Fruit fly (Drosophila melanogaster) whole organism, embryonic: ENCODE data around the gene CG9467.
A peak's percentile ranks its signal among the peaks of the same experiment; 100 is the strongest.

ENCODE experiments used
- Ada2b ChIP-seq: fragments of 200-800 bp; sonication (Bioruptor generic); IDR thresholded peaks from 2 replicates; pipeline ENCODE4 v1.3.6; 2022; ENCODE audit warnings: missing biosample characterization, missing genetic modification characterization
- Atf3 ChIP-seq: fragments of 200-800 bp; sonication (Bioruptor generic); optimal IDR thresholded peaks from 3 replicates; lab custom pipeline; 2016; ENCODE audit warnings: missing biosample characterization, missing genetic modification characterization
- Bdp1 ChIP-seq: fragments of 200-800 bp; sonication (Bioruptor generic); optimal IDR thresholded peaks from 3 replicates; lab custom pipeline; 2016; ENCODE audit warnings: missing biosample characterization, missing genetic modification characterization
- CG10267 ChIP-seq: fragments of 200-800 bp; sonication (Bioruptor generic); optimal IDR thresholded peaks from 2 replicates; lab custom pipeline; 2018; ENCODE audit warnings: missing biosample characterization, mild to moderate bottlenecking, missing genetic modification characterization, moderate library complexity
- CG10462 ChIP-seq: fragments of 200-800 bp; sonication (Bioruptor generic); optimal IDR thresholded peaks from 2 replicates; lab custom pipeline; 2016; ENCODE audit warnings: missing biosample characterization, missing genetic modification characterization
- CG10654 ChIP-seq: fragments of 200-800 bp; sonication (Bioruptor generic); optimal IDR thresholded peaks from 2 replicates; lab custom pipeline; 2016; ENCODE audit warnings: missing biosample characterization, missing genetic modification characterization
- CG11696 ChIP-seq: fragments of 200-800 bp; sonication (Bioruptor generic); IDR thresholded peaks from 2 replicates; pipeline ENCODE4 v1.3.6; 2022; ENCODE audit warnings: missing biosample characterization, missing genetic modification characterization
- CG12391 ChIP-seq: fragments of 200-800 bp; sonication (Bioruptor generic); optimal IDR thresholded peaks from 3 replicates; lab custom pipeline; 2018; ENCODE audit warnings: missing biosample characterization, mild to moderate bottlenecking, missing genetic modification characterization, moderate library complexity
- CG13424 ChIP-seq: fragments of 200-800 bp; sonication (Bioruptor generic); optimal IDR thresholded peaks from 2 replicates; lab custom pipeline; 2019; ENCODE audit warnings: missing biosample characterization, mild to moderate bottlenecking, missing genetic modification characterization, moderate library complexity
- CG13894 ChIP-seq: fragments of 200-800 bp; sonication (Bioruptor generic); optimal IDR thresholded peaks from 3 replicates; lab custom pipeline; 2018; ENCODE audit warnings: missing biosample characterization, mild to moderate bottlenecking, missing genetic modification characterization, moderate library complexity
- CG1529 ChIP-seq: fragments of 200-800 bp; sonication (Bioruptor generic); optimal IDR thresholded peaks from 3 replicates; lab custom pipeline; 2018; ENCODE audit warnings: missing biosample characterization, missing genetic modification characterization
- CG15514 ChIP-seq: fragments of 200-800 bp; sonication (Bioruptor generic); optimal IDR thresholded peaks from 3 replicates; lab custom pipeline; 2017; ENCODE audit warnings: missing biosample characterization, missing genetic modification characterization, mild to moderate bottlenecking, moderate library complexity, missing genetic modification reagents
- CG2116 ChIP-seq: fragments of 200-800 bp; sonication (Bioruptor generic); optimal IDR thresholded peaks from 3 replicates; lab custom pipeline; 2018; ENCODE audit warnings: missing biosample characterization, mild to moderate bottlenecking, missing genetic modification characterization
- CG30403 ChIP-seq: fragments of 200-800 bp; sonication (Bioruptor generic); optimal IDR thresholded peaks from 3 replicates; lab custom pipeline; 2016; ENCODE audit warnings: missing biosample characterization, missing genetic modification characterization
- CG30431 ChIP-seq: fragments of 200-800 bp; sonication (Bioruptor generic); optimal IDR thresholded peaks from 2 replicates; lab custom pipeline; 2017; ENCODE audit warnings: missing biosample characterization, missing genetic modification characterization
- CG32772 ChIP-seq: fragments of 200-800 bp; sonication (Bioruptor generic); IDR thresholded peaks from 2 replicates; pipeline ENCODE4 v1.3.6; 2022; ENCODE audit warnings: missing biosample characterization, missing genetic modification characterization
- CG3407 ChIP-seq: fragments of 200-800 bp; sonication (Bioruptor generic); optimal IDR thresholded peaks from 2 replicates; lab custom pipeline; 2018; ENCODE audit warnings: missing biosample characterization, mild to moderate bottlenecking, missing genetic modification characterization
- CG34376 ChIP-seq: fragments of 200-800 bp; sonication (Bioruptor generic); optimal IDR thresholded peaks from 2 replicates; lab custom pipeline; 2018; ENCODE audit warnings: missing biosample characterization, mild to moderate bottlenecking, missing genetic modification characterization
- CG3847 ChIP-seq: fragments of 200-800 bp; sonication (Bioruptor generic); IDR thresholded peaks from 2 replicates; pipeline ENCODE4 v1.3.6; 2022; ENCODE audit warnings: missing biosample characterization, missing genetic modification characterization
- CG4617 ChIP-seq: fragments of 200-800 bp; sonication (Bioruptor generic); optimal IDR thresholded peaks from 3 replicates; lab custom pipeline; 2016; ENCODE audit warnings: missing biosample characterization, missing genetic modification characterization, borderline replicate concordance
- CG6654 ChIP-seq: fragments of 200-800 bp; sonication (Bioruptor generic); optimal IDR thresholded peaks from 2 replicates; lab custom pipeline; 2017; ENCODE audit warnings: missing biosample characterization, mild to moderate bottlenecking, missing genetic modification characterization
- CG7271 ChIP-seq: fragments of 200-800 bp; sonication (Bioruptor generic); optimal IDR thresholded peaks from 2 replicates; lab custom pipeline; 2018; ENCODE audit warnings: missing biosample characterization, mild to moderate bottlenecking, missing genetic modification characterization, moderate library complexity
- CG7556 ChIP-seq: fragments of 200-800 bp; sonication (Bioruptor generic); optimal IDR thresholded peaks from 2 replicates; lab custom pipeline; 2017; ENCODE audit warnings: missing biosample characterization, mild to moderate bottlenecking, missing genetic modification characterization
- D19A ChIP-seq: fragments of 200-800 bp; optimal IDR thresholded peaks from 3 replicates; lab custom pipeline; 2019; ENCODE audit warnings: missing biosample characterization, mild to moderate bottlenecking, missing genetic modification characterization, moderate library complexity
- Deaf1 ChIP-seq: fragments of 200-800 bp; optimal IDR thresholded peaks from 3 replicates; lab custom pipeline; 2019; ENCODE audit warnings: missing biosample characterization, mild to moderate bottlenecking, missing genetic modification characterization, moderate library complexity
- Dfd ChIP-seq, 2 experiments: fragments of >200 bp; optimal IDR thresholded peaks; 2 replicates each; lab custom pipeline; 2017; ENCODE audit warnings: missing biosample characterization in 2 of 2, missing genetic modification characterization in 2 of 2
- Dref ChIP-seq: fragments of 200-800 bp; sonication (Bioruptor generic); IDR thresholded peaks from 2 replicates; pipeline ENCODE4 v1.3.6; 2022; ENCODE audit warnings: missing biosample characterization, missing genetic modification characterization
- Fer2 ChIP-seq: fragments of 200-800 bp; sonication (Bioruptor generic); optimal IDR thresholded peaks from 2 replicates; lab custom pipeline; 2018; ENCODE audit warnings: missing biosample characterization, mild to moderate bottlenecking, missing genetic modification characterization, moderate library complexity
- HHEX ChIP-seq: fragments of 200-800 bp; sonication (Bioruptor generic); optimal IDR thresholded peaks from 3 replicates; lab custom pipeline; 2017; ENCODE audit warnings: missing biosample characterization, mild to moderate bottlenecking, missing genetic modification characterization, missing genetic modification reagents
- Hmr ChIP-seq: fragments of 200-800 bp; sonication (Bioruptor generic); optimal IDR thresholded peaks from 3 replicates; lab custom pipeline; 2017; ENCODE audit warnings: mild to moderate bottlenecking, missing biosample characterization, missing genetic modification reagents, missing genetic modification characterization
- Lhr ChIP-seq: fragments of 200-800 bp; sonication (Bioruptor generic); optimal IDR thresholded peaks from 3 replicates; lab custom pipeline; 2017; ENCODE audit warnings: mild to moderate bottlenecking, missing biosample characterization, missing genetic modification reagents, missing genetic modification characterization
- Mrtf ChIP-seq: fragments of 200-800 bp; sonication (Bioruptor generic); IDR thresholded peaks from 3 replicates; pipeline ENCODE4 v1.3.6; 2022; ENCODE audit warnings: missing biosample characterization, missing genetic modification characterization
- Opbp ChIP-seq: fragments of 200-800 bp; sonication (Bioruptor generic); IDR thresholded peaks from 3 replicates; pipeline ENCODE4 v1.3.6; 2022; ENCODE audit warnings: missing biosample characterization, missing genetic modification characterization; ENCODE audit not compliant: partially characterized antibody
- Six4 ChIP-seq: fragments of 200-800 bp; sonication (Bioruptor generic); optimal IDR thresholded peaks from 2 replicates; lab custom pipeline; 2016; ENCODE audit warnings: missing biosample characterization, missing genetic modification characterization
- Sry-β ChIP-seq: fragments of 200-800 bp; sonication (Bioruptor generic); optimal IDR thresholded peaks from 2 replicates; lab custom pipeline; 2018; ENCODE audit warnings: missing biosample characterization, mild to moderate bottlenecking, missing genetic modification characterization, moderate library complexity
- ac ChIP-seq: fragments of 200-800 bp; sonication (Bioruptor generic); optimal IDR thresholded peaks from 3 replicates; lab custom pipeline; 2017; ENCODE audit warnings: missing biosample characterization, mild to moderate bottlenecking, missing genetic modification characterization
- al ChIP-seq: fragments of 200-800 bp; sonication (Bioruptor generic); IDR thresholded peaks from 2 replicates; pipeline ENCODE4 v1.3.6; 2022; ENCODE audit warnings: missing biosample characterization, missing genetic modification characterization
- btn ChIP-seq: fragments of 200-800 bp; sonication (Bioruptor generic); optimal IDR thresholded peaks from 2 replicates; lab custom pipeline; 2016; ENCODE audit warnings: missing biosample characterization, missing genetic modification characterization
- crc ChIP-seq: fragments of 200-800 bp; sonication (Bioruptor generic); optimal IDR thresholded peaks from 2 replicates; lab custom pipeline; 2016; ENCODE audit warnings: missing biosample characterization, missing genetic modification characterization
- exex ChIP-seq: fragments of 200-800 bp; sonication (Bioruptor generic); optimal IDR thresholded peaks from 4 replicates; lab custom pipeline; 2018; ENCODE audit warnings: missing biosample characterization, mild to moderate bottlenecking, missing genetic modification characterization, moderate library complexity
- eyg ChIP-seq: fragments of 200-800 bp; sonication (Bioruptor generic); optimal IDR thresholded peaks from 3 replicates; lab custom pipeline; 2016; ENCODE audit warnings: missing biosample characterization, missing genetic modification characterization
- gce ChIP-seq: fragments of 200-800 bp; sonication (Bioruptor generic); IDR thresholded peaks from 3 replicates; pipeline ENCODE4 v1.3.6; 2022; ENCODE audit warnings: missing biosample characterization, missing genetic modification characterization
- gcm2 ChIP-seq: fragments of 200-800 bp; sonication (Bioruptor generic); optimal IDR thresholded peaks from 2 replicates; lab custom pipeline; 2016; ENCODE audit warnings: missing biosample characterization, missing genetic modification characterization
- grau ChIP-seq: fragments of 200-800 bp; optimal IDR thresholded peaks from 3 replicates; lab custom pipeline; 2019; ENCODE audit warnings: missing biosample characterization, mild to moderate bottlenecking, missing genetic modification characterization, moderate library complexity
- gro ChIP-seq: fragments of 200-800 bp; sonication (Bioruptor generic); optimal IDR thresholded peaks from 2 replicates; lab custom pipeline; 2016; ENCODE audit warnings: missing biosample characterization, missing genetic modification characterization
- mam ChIP-seq: fragments of 200-800 bp; sonication (Bioruptor generic); optimal IDR thresholded peaks from 3 replicates; lab custom pipeline; 2016; ENCODE audit warnings: missing biosample characterization, missing genetic modification characterization
- otp ChIP-seq: fragments of 200-800 bp; sonication (Bioruptor generic); IDR thresholded peaks from 3 replicates; pipeline ENCODE4, ENCODE4 v1.3.6; 2022; ENCODE audit warnings: missing biosample characterization, missing genetic modification characterization
- pfk ChIP-seq: fragments of 200-800 bp; sonication (Bioruptor generic); optimal IDR thresholded peaks from 2 replicates; lab custom pipeline; 2018; ENCODE audit warnings: missing biosample characterization, mild to moderate bottlenecking, missing genetic modification characterization, moderate library complexity
- sob ChIP-seq: fragments of 200-800 bp; sonication (Bioruptor generic); IDR thresholded peaks from 2 replicates; pipeline ENCODE4 v1.3.6; 2022; ENCODE audit warnings: missing biosample characterization, missing genetic modification characterization
- trh ChIP-seq: fragments of 200-800 bp; sonication (Bioruptor generic); optimal IDR thresholded peaks from 2 replicates; lab custom pipeline; 2016; ENCODE audit warnings: missing biosample characterization, missing genetic modification characterization
- unpg ChIP-seq: fragments of 200-800 bp; sonication (Bioruptor generic); optimal IDR thresholded peaks from 3 replicates; lab custom pipeline; 2018; ENCODE audit warnings: missing biosample characterization, mild to moderate bottlenecking, missing genetic modification characterization, moderate library complexity

CG9467 gene

DNA sequence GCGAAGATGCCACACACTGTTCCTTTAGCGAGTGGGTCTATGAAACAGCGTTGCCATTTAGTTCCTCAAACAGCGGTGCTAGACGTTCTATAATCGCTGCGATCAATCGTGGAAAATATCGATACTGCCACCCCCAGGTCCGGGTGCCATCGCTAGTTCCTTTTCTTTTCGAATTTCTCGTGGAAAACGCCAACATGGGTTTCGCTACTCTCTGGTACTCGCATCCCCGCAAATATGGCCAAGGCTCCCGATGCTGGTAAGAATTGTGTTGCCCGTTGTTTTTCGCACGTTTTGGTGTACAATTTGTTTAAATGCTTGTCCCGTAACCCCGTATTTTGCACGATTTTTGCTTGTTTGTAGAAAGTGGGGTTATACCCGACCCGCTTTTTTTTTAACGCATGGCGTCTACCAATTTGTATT is 22.9 kb downstream of the CG9467 start, which contains the start of gene RpS29:
TSS of gene RpS29 (plus strand) at position 102 of the 420 bp plus-strand sequence.
- TF ChIP-seq gro (GFP tag; lab: Kevin White, UChicago) (peak; percentile 92), Sry-β (GFP tag; lab: Kevin White, UChicago) (peak; percentile 53), CG30403 (GFP tag; lab: Kevin White, UChicago) (peak; percentile 80), CG30431 (GFP tag; lab: Kevin White, UChicago) (peak; percentile 47), CG3847 (GFP tag; lab: Robert Waterston, UW) (peak; percentile 97), eyg (GFP tag; lab: Kevin White, UChicago) (peak; percentile 70), CG34376 (GFP tag; lab: Kevin White, UChicago) (peak; percentile 92), CG10462 (GFP tag; lab: Kevin White, UChicago) (no peak), CG32772 (peak; percentile 74), unpg (peak; percentile 66), ac (GFP tag; lab: Kevin White, UChicago) (no peak), gce (GFP tag; lab: Robert Waterston, UW) (peak; percentile 55; the same call in 1 of the 3 replicates), pfk (peak; percentile 77), al (GFP tag; lab: Robert Waterston, UW) (peak; percentile 72), CG12391 (tag; lab: Kevin White, UChicago) (peak; percentile 84), otp (GFP tag; lab: Robert Waterston, UW) (peak; percentile 66; the same call in 2 of the 3 replicates), Mrtf (GFP tag; lab: Robert Waterston, UW) (peak; percentile 71), Six4 (GFP tag; lab: Kevin White, UChicago) (peak; percentile 61), CG7556 (GFP tag; lab: Kevin White, UChicago) (peak; percentile 45), D19A (tag; lab: Kevin White, UChicago) (peak; percentile 34), grau (tag; lab: Kevin White, UChicago) (peak; percentile 76), Deaf1 (tag; lab: Kevin White, UChicago) (peak; percentile 43), Fer2 (tag; lab: Kevin White, UChicago) (peak; percentile 70), CG10654 (GFP tag; lab: Kevin White, UChicago) (peak; percentile 82), CG15514 (GFP tag; lab: Kevin White, UChicago) (peak; percentile 95), CG4617 (GFP tag; lab: Kevin White, UChicago) (peak; percentile 75), CG11696 (no peak), Dref (GFP tag; lab: Robert Waterston, UW) (peak; percentile 98), Atf3 (GFP tag; lab: Kevin White, UChicago) (peak; percentile 73), CG3407 (GFP tag; lab: Kevin White, UChicago) (peak; percentile 48), Hmr (GFP tag; lab: Kevin White, UChicago) (peak; percentile 94), CG13894 (tag; lab: Kevin White, UChicago) (peak; percentile 91), exex (tag; lab: Kevin White, UChicago) (peak; percentile 39), Opbp (GFP tag; lab: Robert Waterston, UW) (peak; percentile 97), gcm2 (peak; percentile 62), CG7271 (peak; percentile 60), Dfd (GFP tag; optimal IDR thresholded peaks at IDR 0.05; lab: Kevin White, UChicago) (no peak), HHEX (peak; percentile 82), Lhr (GFP tag; lab: Kevin White, UChicago) (peak; percentile 90), CG13424 (tag; lab: Kevin White, UChicago) (peak; percentile 62), btn (GFP tag; lab: Kevin White, UChicago) (no peak), sob (GFP tag; lab: Robert Waterston, UW) (peak; percentile 93), CG2116 (GFP tag; lab: Kevin White, UChicago) (peak; percentile 98), Ada2b (peak; percentile 76), CG1529 (GFP tag; lab: Kevin White, UChicago) (peak; percentile 32), crc (GFP tag; lab: Kevin White, UChicago) (peak; percentile 69), trh (GFP tag; lab: Kevin White, UChicago) (peak; percentile 53), mam (GFP tag; lab: Kevin White, UChicago) (peak; percentile 92), CG10267 (tag; lab: Kevin White, UChicago) (peak; percentile 84), CG6654 (GFP tag; lab: Kevin White, UChicago) (peak; percentile 1), Bdp1 (peak; percentile 76)
